Worm (Caenorhabditis elegans): Measurements from ENCODE around the gene ZK836.3.

ZK836.3 gene

ce11 chrV:12167653-12168052 is 28.1 kb downstream of the ZK836.3 start, which contains the start of gene col-37:
TSS of gene col-37 (minus strand) at chrV:12167753.
- TF ChIP-seq tbx-11 (GFP tag; IDR thresholded peaks at IDR 0.05) = no peak
- TF ChIP-seq hnd-1 (tag; optimal IDR thresholded peaks at IDR 0.05) = no peak
- no peak for TF ChIP-seq sea-1 (GFP tag; conservative IDR thresholded peaks at IDR 0.05)
- no peak for TF ChIP-seq tra-4 (tag; optimal IDR thresholded peaks at IDR 0.05)
- TF ChIP-seq flt-1 (GFP tag; IDR thresholded peaks at IDR 0.05) = no peak
- no peak for TF ChIP-seq hmg-4 (GFP tag; optimal IDR thresholded peaks at IDR 0.05)
- TF ChIP-seq scrt-1 (GFP tag; IDR thresholded peaks at IDR 0.05) = no peak
- no peak for TF ChIP-seq ama-1 (optimal IDR thresholded peaks at IDR 0.05)
- no peak for TF ChIP-seq F13C5.2 (tag; optimal IDR thresholded peaks at IDR 0.05)
- TF ChIP-seq tbx-37 (GFP tag; conservative IDR thresholded peaks at IDR 0.05) = no peak
- no peak for TF ChIP-seq B0310.2 (tag; optimal IDR thresholded peaks at IDR 0.05)
- no peak for TF ChIP-seq hmbx-1 (tag; optimal IDR thresholded peaks at IDR 0.05)
- TF ChIP-seq ceh-36 (tag; optimal IDR thresholded peaks at IDR 0.05) = no peak
- no peak for TF ChIP-seq pes-1 (GFP tag; IDR thresholded peaks at IDR 0.05)
- no peak for TF ChIP-seq ets-7 (tag; optimal IDR thresholded peaks at IDR 0.05)

ce11 chrV:12167031-12167430 is 28.7 kb downstream of the ZK836.3 start:
- TF ChIP-seq aly-1 (tag; optimal IDR thresholded peaks at IDR 0.05) = peak; percentile 8
- no peak for TF ChIP-seq sea-1 (GFP tag; conservative IDR thresholded peaks at IDR 0.05)

- TF ChIP-seq ceh-36 (tag; optimal IDR thresholded peaks at IDR 0.05) (no peak), flt-1 (GFP tag; IDR thresholded peaks at IDR 0.05) (no peak), sea-1 (GFP tag; conservative IDR thresholded peaks at IDR 0.05) (no peak), ceh-13 (GFP tag; optimal IDR thresholded peaks at IDR 0.05) (no peak), tra-4 (tag; optimal IDR thresholded peaks at IDR 0.05) (no peak), aly-1 (tag; optimal IDR thresholded peaks at IDR 0.05) (no peak), tbx-37 (GFP tag; conservative IDR thresholded peaks at IDR 0.05) (no peak), scrt-1 (GFP tag; IDR thresholded peaks at IDR 0.05) (no peak), ets-7 (tag; optimal IDR thresholded peaks at IDR 0.05) (no peak), hnd-1 (tag; optimal IDR thresholded peaks at IDR 0.05) (no peak), tbx-11 (GFP tag; IDR thresholded peaks at IDR 0.05) (no peak), hmg-4 (GFP tag; optimal IDR thresholded peaks at IDR 0.05) (no peak)
Measured at ce11 chrV:12162906-12163305, 32.8 kb downstream of the ZK836.3 start, which contains the start of gene srj-4. TSS of gene srj-4 (plus strand) at chrV:12163206.

ce11 chrV:12162220-12162619 is 33.5 kb downstream of the ZK836.3 start, which contains the start of gene C27A7.5:
TSS of gene C27A7.5 (minus strand) at chrV:12162320.
- TF ChIP-seq hmbx-1 (tag; optimal IDR thresholded peaks at IDR 0.05) = no peak
- no peak for TF ChIP-seq ama-1 (optimal IDR thresholded peaks at IDR 0.05)
- no peak for TF ChIP-seq scrt-1 (GFP tag; IDR thresholded peaks at IDR 0.05)
- no peak for TF ChIP-seq tbx-37 (GFP tag; conservative IDR thresholded peaks at IDR 0.05)
- TF ChIP-seq aly-1 (tag; optimal IDR thresholded peaks at IDR 0.05) = no peak
- TF ChIP-seq flt-1 (GFP tag; IDR thresholded peaks at IDR 0.05) = no peak
- no peak for TF ChIP-seq hmg-4 (GFP tag; optimal IDR thresholded peaks at IDR 0.05)
- TF ChIP-seq sea-1 (GFP tag; conservative IDR thresholded peaks at IDR 0.05) = no peak
- no peak for TF ChIP-seq tbx-11 (GFP tag; IDR thresholded peaks at IDR 0.05)
- no peak for TF ChIP-seq ets-7 (tag; optimal IDR thresholded peaks at IDR 0.05)

DNA sequence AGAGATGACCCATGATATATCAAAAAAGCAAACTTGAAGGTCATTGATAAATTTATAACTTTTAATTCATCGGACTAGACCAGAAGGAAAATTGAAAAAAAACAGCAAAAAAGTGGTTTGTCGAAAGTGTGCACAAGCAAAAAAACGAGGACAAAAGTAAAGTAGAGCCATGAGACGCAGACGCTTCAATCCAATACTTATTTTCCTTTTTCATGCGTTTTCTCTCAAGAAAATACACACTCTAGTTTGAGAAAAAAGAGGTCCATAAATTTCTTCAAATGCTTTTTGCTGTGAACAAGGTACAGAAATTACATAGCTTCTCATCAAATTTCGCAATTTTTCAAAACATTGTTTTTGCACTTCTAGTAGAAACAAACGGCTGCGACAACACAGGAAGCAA is 34.6 kb downstream of the ZK836.3 start:
- TF ChIP-seq hmg-4 (GFP tag; optimal IDR thresholded peaks at IDR 0.05) (no peak), tbx-11 (GFP tag; IDR thresholded peaks at IDR 0.05) (no peak), F13C5.2 (tag; optimal IDR thresholded peaks at IDR 0.05) (no peak)

DNA sequence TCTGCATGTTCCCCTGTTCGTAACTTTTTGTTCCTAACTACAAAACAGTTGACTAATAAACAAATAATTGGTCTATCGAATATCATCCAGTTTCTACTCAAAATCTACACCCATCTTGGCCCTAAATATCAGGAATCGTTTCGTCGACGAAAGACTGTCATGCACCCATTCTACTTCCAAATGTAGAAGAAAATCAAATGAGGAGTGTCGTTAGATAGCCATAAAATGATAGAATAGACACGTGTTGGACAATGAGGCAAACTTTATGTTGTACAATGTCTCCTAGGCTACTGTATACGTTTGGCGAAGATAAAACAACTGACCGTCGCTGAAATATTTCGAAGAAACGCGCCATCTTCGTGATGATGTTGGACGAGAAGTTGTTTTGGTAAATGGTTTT is 35.8 kb downstream of the ZK836.3 start:
- TF ChIP-seq aly-1 (tag; optimal IDR thresholded peaks at IDR 0.05) = no peak
- TF ChIP-seq scrt-1 (GFP tag; IDR thresholded peaks at IDR 0.05) = no peak
- TF ChIP-seq tbx-11 (GFP tag; IDR thresholded peaks at IDR 0.05) = no peak
- TF ChIP-seq hmbx-1 (tag; optimal IDR thresholded peaks at IDR 0.05) = no peak
- no peak for TF ChIP-seq tra-4 (tag; optimal IDR thresholded peaks at IDR 0.05)
- no peak for TF ChIP-seq flt-1 (GFP tag; IDR thresholded peaks at IDR 0.05)
- no peak for TF ChIP-seq ets-7 (tag; optimal IDR thresholded peaks at IDR 0.05)
- no peak for TF ChIP-seq B0310.2 (tag; optimal IDR thresholded peaks at IDR 0.05)
- no peak for TF ChIP-seq tbx-37 (GFP tag; conservative IDR thresholded peaks at IDR 0.05)

ce11 chrV:12158377-12158776 is 37.4 kb downstream of the ZK836.3 start:
- no peak for TF ChIP-seq pes-1 (GFP tag; IDR thresholded peaks at IDR 0.05)
- no peak for TF ChIP-seq aly-1 (tag; optimal IDR thresholded peaks at IDR 0.05)
- TF ChIP-seq B0310.2 (tag; optimal IDR thresholded peaks at IDR 0.05) = no peak
- no peak for TF ChIP-seq tbx-37 (GFP tag; conservative IDR thresholded peaks at IDR 0.05)
- TF ChIP-seq scrt-1 (GFP tag; IDR thresholded peaks at IDR 0.05) = no peak
- no peak for TF ChIP-seq ets-7 (tag; optimal IDR thresholded peaks at IDR 0.05)

DNA sequence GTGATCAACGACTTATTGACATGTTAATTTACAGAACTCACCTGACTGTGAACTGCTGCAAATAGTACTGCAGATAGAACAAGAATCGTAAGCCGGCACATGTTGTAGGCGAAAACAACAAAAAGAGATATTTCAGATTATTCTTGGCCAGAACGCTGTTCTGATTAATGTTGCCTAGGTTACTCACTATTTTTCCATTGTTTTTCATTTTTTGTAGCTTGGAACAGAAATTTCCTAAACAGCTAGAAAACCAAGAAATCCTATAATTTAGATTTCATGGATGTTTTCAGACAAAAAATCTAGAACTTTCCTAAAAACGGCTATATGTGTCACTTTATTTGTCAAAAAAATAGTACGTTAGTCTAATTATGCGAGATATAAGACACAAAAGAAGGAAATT is 41.2 kb downstream of the ZK836.3 start, which contains the start of gene C27A7.9:
Gene C27A7.9 (minus strand): TSS at position 101 of the 400 bp plus-strand sequence.
- TF ChIP-seq flt-1 (GFP tag; IDR thresholded peaks at IDR 0.05) = no peak
- TF ChIP-seq ceh-13 (GFP tag; optimal IDR thresholded peaks at IDR 0.05) = no peak
- TF ChIP-seq hmg-4 (GFP tag; optimal IDR thresholded peaks at IDR 0.05) = no peak
- no peak for TF ChIP-seq ceh-36 (tag; optimal IDR thresholded peaks at IDR 0.05)
- no peak for TF ChIP-seq tbx-37 (GFP tag; conservative IDR thresholded peaks at IDR 0.05)
- no peak for TF ChIP-seq ets-7 (tag; optimal IDR thresholded peaks at IDR 0.05)
- TF ChIP-seq aly-1 (tag; optimal IDR thresholded peaks at IDR 0.05) = no peak
- TF ChIP-seq scrt-1 (GFP tag; IDR thresholded peaks at IDR 0.05) = no peak
- TF ChIP-seq ama-1 (optimal IDR thresholded peaks at IDR 0.05) = no peak
- no peak for TF ChIP-seq tbx-11 (GFP tag; IDR thresholded peaks at IDR 0.05)
- no peak for TF ChIP-seq F13C5.2 (tag; optimal IDR thresholded peaks at IDR 0.05)
- TF ChIP-seq hnd-1 (tag; optimal IDR thresholded peaks at IDR 0.05) = no peak
- TF ChIP-seq tra-4 (tag; optimal IDR thresholded peaks at IDR 0.05) = no peak
- no peak for TF ChIP-seq sea-1 (GFP tag; conservative IDR thresholded peaks at IDR 0.05)
- TF ChIP-seq B0310.2 (tag; optimal IDR thresholded peaks at IDR 0.05) = no peak
- no peak for TF ChIP-seq pes-1 (GFP tag; IDR thresholded peaks at IDR 0.05)
- no peak for TF ChIP-seq hmbx-1 (tag; optimal IDR thresholded peaks at IDR 0.05)
